Fruit fly (Drosophila melanogaster): ENCODE data around the gene Sidpn.
A peak's percentile ranks its signal among the peaks of the same experiment; 100 is the strongest.

Sidpn gene

DNA sequence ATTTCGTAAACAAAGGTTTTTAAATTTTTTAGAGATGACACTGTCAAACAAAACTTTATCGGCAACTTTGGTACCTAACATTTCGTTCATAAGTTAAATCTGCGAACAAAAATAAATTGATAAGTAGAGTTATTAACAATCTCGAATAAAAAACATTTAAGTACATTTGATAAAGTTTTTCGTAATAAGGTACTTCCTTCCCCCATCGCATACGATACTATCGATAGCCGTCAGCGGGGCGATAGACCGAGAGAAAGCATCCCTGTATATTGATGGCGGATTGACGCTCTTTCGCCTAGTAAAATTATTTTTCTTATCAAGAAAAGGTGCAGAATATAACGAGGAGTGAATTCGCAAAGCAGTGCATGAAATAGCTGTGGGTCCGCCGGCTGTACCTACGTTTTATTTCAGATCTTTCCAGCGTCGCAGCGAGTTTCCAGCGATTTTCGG lies 17.6 kb downstream of the Sidpn start, which contains the start of the genes Ttc19 and Acn:
Ttc19 (minus strand) TSS at position 38 of the 450 bp plus-strand sequence.
Acn (plus strand) TSS at position 245 of the 450 bp plus-strand sequence.
- TF ChIP-seq CG33017 (tag; optimal IDR thresholded peaks at IDR 0.05), result peak; percentile 75
- TF ChIP-seq CG12768 (GFP tag; optimal IDR thresholded peaks at IDR 0.05), result peak; percentile 84
- no peak for TF ChIP-seq CG5204 (GFP tag; optimal IDR thresholded peaks at IDR 0.05)
- peak; percentile 88 for TF ChIP-seq CG1620 (GFP tag; optimal IDR thresholded peaks at IDR 0.05)
- peak; percentile 65 for TF ChIP-seq Clk (GFP tag; optimal IDR thresholded peaks at IDR 0.05)
- peak; percentile 84 for TF ChIP-seq Crg-1 (GFP tag; optimal IDR thresholded peaks at IDR 0.05)
- TF ChIP-seq toe (GFP tag; optimal IDR thresholded peaks at IDR 0.05), result peak; percentile 93
- TF ChIP-seq cnc (optimal IDR thresholded peaks at IDR 0.05), result no peak
- peak; percentile 66 for TF ChIP-seq pad (GFP tag; optimal IDR thresholded peaks at IDR 0.05)
- peak; percentile 25 for TF ChIP-seq cic (GFP tag; optimal IDR thresholded peaks at IDR 0.05)
- peak; percentile 89 for TF ChIP-seq bab1 (GFP tag; optimal IDR thresholded peaks at IDR 0.05)
- peak; percentile 80 for TF ChIP-seq CG7045 (GFP tag; optimal IDR thresholded peaks at IDR 0.05)
- peak; percentile 89 for TF ChIP-seq CG7101 (tag; optimal IDR thresholded peaks at IDR 0.05)
- TF ChIP-seq Hr96 (GFP tag; optimal IDR thresholded peaks at IDR 0.05), result peak; percentile 91
- peak; percentile 89 for TF ChIP-seq CG11617 (GFP tag; optimal IDR thresholded peaks at IDR 0.05)
- peak; percentile 79 for TF ChIP-seq CG14711 (tag; optimal IDR thresholded peaks at IDR 0.05)
- TF ChIP-seq tj (GFP tag; optimal IDR thresholded peaks at IDR 0.05), result peak; percentile 66
- peak; percentile 79 for TF ChIP-seq Mnt (GFP tag; optimal IDR thresholded peaks at IDR 0.05)
- TF ChIP-seq ovo (GFP tag; optimal IDR thresholded peaks at IDR 0.05), result peak; percentile 83
- TF ChIP-seq kay (GFP tag; ENCODE audit: borderline replicate concordance), result no peak

DNA sequence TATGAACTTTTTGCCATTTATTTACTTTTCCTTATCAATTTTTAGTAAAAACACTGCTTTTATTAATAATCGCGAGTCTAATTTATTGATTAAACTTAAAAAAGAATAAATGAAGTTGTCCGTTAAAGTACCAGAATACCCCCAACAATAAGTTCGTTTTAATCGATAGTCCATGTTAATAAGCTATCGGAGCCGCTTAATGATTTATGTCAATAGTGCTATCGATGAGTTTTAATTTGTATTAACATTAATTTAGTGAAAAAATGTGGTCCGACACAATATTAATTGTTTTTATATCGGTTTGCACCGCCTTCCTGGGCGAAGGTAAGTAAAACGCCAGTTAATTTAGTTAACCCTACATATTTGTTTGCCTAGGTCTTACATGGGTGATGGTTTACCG lies 21.4 kb downstream of the Sidpn start, which contains the start of gene CG10470:
CG10470 (plus strand) TSS at position 165 of the 400 bp plus-strand sequence.
- TF ChIP-seq toe (GFP tag; optimal IDR thresholded peaks at IDR 0.05) (no peak), CG14711 (tag; optimal IDR thresholded peaks at IDR 0.05) (peak; percentile 31), bab1 (GFP tag; optimal IDR thresholded peaks at IDR 0.05) (peak; percentile 71), cnc (optimal IDR thresholded peaks at IDR 0.05) (no peak), Mnt (GFP tag; optimal IDR thresholded peaks at IDR 0.05) (no peak)

dm6 chr2L:19051534-19052100 lies 24.1 kb downstream of the Sidpn start, which contains the start of gene Rpn3:
Gene Rpn3, plus strand, starts transcription at chr2L:19051790.
- no peak for TF ChIP-seq Hr96 (GFP tag; optimal IDR thresholded peaks at IDR 0.05)
- TF ChIP-seq Mnt (GFP tag; optimal IDR thresholded peaks at IDR 0.05), result peak; percentile 90
- TF ChIP-seq Crg-1 (GFP tag; optimal IDR thresholded peaks at IDR 0.05), result peak; percentile 72
- no peak for TF ChIP-seq CG5204 (GFP tag; optimal IDR thresholded peaks at IDR 0.05)
- peak; percentile 60 for TF ChIP-seq tj (GFP tag; optimal IDR thresholded peaks at IDR 0.05)
- peak; percentile 83 for TF ChIP-seq CG14711 (tag; optimal IDR thresholded peaks at IDR 0.05)
- TF ChIP-seq CG12768 (GFP tag; optimal IDR thresholded peaks at IDR 0.05), result peak; percentile 51
- TF ChIP-seq bab1 (GFP tag; optimal IDR thresholded peaks at IDR 0.05), result peak; percentile 84
- TF ChIP-seq cnc (optimal IDR thresholded peaks at IDR 0.05), result peak; percentile 97 to 99
- no peak for TF ChIP-seq cic (GFP tag; optimal IDR thresholded peaks at IDR 0.05)
- peak; percentile 73 for TF ChIP-seq CG33017 (tag; optimal IDR thresholded peaks at IDR 0.05)
- TF ChIP-seq CG11617 (GFP tag; optimal IDR thresholded peaks at IDR 0.05), result peak; percentile 78
- no peak for TF ChIP-seq toe (GFP tag; optimal IDR thresholded peaks at IDR 0.05)
- TF ChIP-seq Clk (GFP tag; optimal IDR thresholded peaks at IDR 0.05), result peak; percentile 62
- TF ChIP-seq ovo (GFP tag; optimal IDR thresholded peaks at IDR 0.05), result peak; percentile 29
- peak; percentile 55 for TF ChIP-seq pad (GFP tag; optimal IDR thresholded peaks at IDR 0.05)
- peak; percentile 56 for TF ChIP-seq CG7045 (GFP tag; optimal IDR thresholded peaks at IDR 0.05)
- peak; percentile 83 for TF ChIP-seq CG7101 (tag; optimal IDR thresholded peaks at IDR 0.05)
- no peak for TF ChIP-seq kay (GFP tag; ENCODE audit: borderline replicate concordance)
- TF ChIP-seq CG1620 (GFP tag; optimal IDR thresholded peaks at IDR 0.05), result peak; percentile 72

DNA sequence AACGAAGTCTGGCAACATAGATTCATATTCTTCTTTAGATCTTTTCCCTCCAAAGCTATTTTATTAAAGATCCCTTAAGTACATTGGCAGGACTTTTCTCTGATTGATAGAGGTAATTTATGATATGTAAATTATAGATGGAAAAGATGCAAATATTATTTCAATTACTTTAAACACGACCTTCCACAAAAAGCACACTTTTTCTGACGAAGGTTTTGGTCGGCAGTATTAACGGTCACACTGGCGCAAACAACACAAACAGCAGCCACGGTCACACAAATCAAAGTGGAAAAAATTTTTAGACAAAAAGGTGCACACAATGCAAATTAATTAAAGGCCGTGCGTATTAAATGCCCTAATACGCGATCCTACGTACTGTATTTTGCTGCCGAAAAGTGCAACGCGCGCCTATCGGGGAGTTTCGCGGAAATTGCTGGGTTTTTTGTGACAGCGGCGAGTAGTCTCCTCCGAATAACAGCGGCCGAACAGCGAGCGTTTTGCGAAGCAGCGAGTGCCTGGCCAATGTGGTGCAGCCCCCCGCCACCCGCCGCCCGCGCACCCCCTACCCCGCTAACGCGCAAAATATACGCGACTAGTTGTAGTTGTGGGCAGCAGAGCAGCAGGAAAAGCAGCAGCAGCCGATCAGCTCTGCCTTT lies 26.5 kb downstream of the Sidpn start, which contains the start of gene CG10492:
CG10492 (plus strand) TSS at position 219 of the 656 bp plus-strand sequence.
- TF ChIP-seq CG11617 (GFP tag; optimal IDR thresholded peaks at IDR 0.05) (peak; percentile 50), CG5204 (GFP tag; optimal IDR thresholded peaks at IDR 0.05) (no peak), CG7045 (GFP tag; optimal IDR thresholded peaks at IDR 0.05) (no peak), toe (GFP tag; optimal IDR thresholded peaks at IDR 0.05) (no peak), CG1620 (GFP tag; optimal IDR thresholded peaks at IDR 0.05) (no peak), Hr96 (GFP tag; optimal IDR thresholded peaks at IDR 0.05) (no peak), bab1 (GFP tag; optimal IDR thresholded peaks at IDR 0.05) (peak; percentile 5), kay (GFP tag; ENCODE audit: borderline replicate concordance) (no peak), pad (GFP tag; optimal IDR thresholded peaks at IDR 0.05) (peak; percentile 45), CG33017 (tag; optimal IDR thresholded peaks at IDR 0.05) (no peak), CG7101 (tag; optimal IDR thresholded peaks at IDR 0.05) (no peak), Mnt (GFP tag; optimal IDR thresholded peaks at IDR 0.05) (peak; percentile 79), Clk (GFP tag; optimal IDR thresholded peaks at IDR 0.05) (peak; percentile 17), tj (GFP tag; optimal IDR thresholded peaks at IDR 0.05) (peak; percentile 65), cic (GFP tag; optimal IDR thresholded peaks at IDR 0.05) (peak; percentile 55), Crg-1 (GFP tag; optimal IDR thresholded peaks at IDR 0.05) (no peak), CG14711 (tag; optimal IDR thresholded peaks at IDR 0.05) (no peak), CG12768 (GFP tag; optimal IDR thresholded peaks at IDR 0.05) (peak; percentile 39), cnc (optimal IDR thresholded peaks at IDR 0.05) (no peak)

dm6 chr2L:19054516-19054887 lies 27.0 kb downstream of the Sidpn start:
- TF ChIP-seq ovo (GFP tag; optimal IDR thresholded peaks at IDR 0.05), result no peak
- TF ChIP-seq CG7045 (GFP tag; optimal IDR thresholded peaks at IDR 0.05), result no peak
- TF ChIP-seq Clk (GFP tag; optimal IDR thresholded peaks at IDR 0.05), result no peak
- no peak for TF ChIP-seq Hr96 (GFP tag; optimal IDR thresholded peaks at IDR 0.05)
- TF ChIP-seq CG33017 (tag; optimal IDR thresholded peaks at IDR 0.05), result no peak
- no peak for TF ChIP-seq cnc (optimal IDR thresholded peaks at IDR 0.05)
- TF ChIP-seq tj (GFP tag; optimal IDR thresholded peaks at IDR 0.05), result no peak
- no peak for TF ChIP-seq Crg-1 (GFP tag; optimal IDR thresholded peaks at IDR 0.05)
- no peak for TF ChIP-seq CG12768 (GFP tag; optimal IDR thresholded peaks at IDR 0.05)

Data from whole organism, adult.